Worm (Caenorhabditis elegans) whole organism, L4 larva: ENCODE data around the gene srw-12.
A peak's percentile ranks its signal among the peaks of the same experiment; 100 is the strongest.

Experiments
- D1046.2 ChIP-seq: fragments of 200-800 bp; sonication (Bioruptor generic); IDR thresholded peaks from 2 replicates; pipeline ENCODE4 v1.3.6; 2022; ENCODE audit warnings: missing genetic modification characterization, missing compliant biosample characterization
- F26F4.8 ChIP-seq: fragments of 200-800 bp; sonication (Bioruptor generic); conservative IDR thresholded peaks from 2 replicates; pipeline ENCODE4 v1.3.6; 2022; ENCODE audit warnings: missing genetic modification characterization, missing compliant biosample characterization
- Y105C5A.15 ChIP-seq: fragments of 200-800 bp; sonication (Bioruptor generic); IDR thresholded peaks from 2 replicates; pipeline ENCODE4 v1.3.6; 2022; ENCODE audit warnings: missing genetic modification characterization, missing compliant biosample characterization
- aha-1 ChIP-seq: fragments of 150-350 bp; peaks from one replicate; lab custom pipeline; 2014; ENCODE audit warnings: missing biosample characterization, missing genetic modification characterization
- aly-2 ChIP-seq: sonication (generic microtip); optimal IDR thresholded peaks from 2 replicates; lab custom pipeline; 2018; ENCODE audit warnings: missing biosample characterization, missing genetic modification characterization
- attf-4 ChIP-seq: sonication (generic microtip); optimal IDR thresholded peaks from 3 replicates; lab custom pipeline; 2017; ENCODE audit warnings: missing biosample characterization, missing genetic modification characterization
- ceh-32 ChIP-seq: sonication (generic microtip); optimal IDR thresholded peaks from 2 replicates; lab custom pipeline; 2016; ENCODE audit warnings: mild to moderate bottlenecking, missing genetic modification characterization, missing compliant biosample characterization; ENCODE audit not compliant: poor library complexity
- ceh-44 ChIP-seq: fragments of 200-800 bp; sonication (Bioruptor generic); IDR thresholded peaks from 2 replicates; pipeline ENCODE4 v1.3.6; 2022; ENCODE audit warnings: missing genetic modification reagents, missing genetic modification characterization, missing compliant biosample characterization
- ceh-82 ChIP-seq: sonication (generic microtip); optimal IDR thresholded peaks from 2 replicates; lab custom pipeline; 2017; ENCODE audit warnings: missing biosample characterization, missing genetic modification characterization
- cey-2 ChIP-seq: sonication (generic microtip); optimal IDR thresholded peaks from 3 replicates; lab custom pipeline; 2017; ENCODE audit warnings: missing genetic modification characterization, mild to moderate bottlenecking, missing compliant biosample characterization, antibody characterized with exemption, borderline replicate concordance; ENCODE audit not compliant: insufficient read depth
- daf-8 ChIP-seq: fragments of 200-800 bp; sonication (Bioruptor generic); IDR thresholded peaks from 2 replicates; pipeline ENCODE4 v1.3.6; 2022; ENCODE audit warnings: missing genetic modification characterization, missing compliant biosample characterization
- dmd-6 ChIP-seq: fragments of 200-800 bp; sonication (Bioruptor generic); IDR thresholded peaks from 2 replicates; pipeline ENCODE4 v1.3.6; 2022; ENCODE audit warnings: missing genetic modification reagents, missing genetic modification characterization, missing compliant biosample characterization
- dmd-8 ChIP-seq: fragments of 200-800 bp; sonication (Bioruptor generic); IDR thresholded peaks from 2 replicates; pipeline ENCODE4 v1.3.6; 2022; ENCODE audit warnings: missing genetic modification characterization, missing compliant biosample characterization
- dve-1 ChIP-seq: sonication (generic microtip); optimal IDR thresholded peaks from 2 replicates; lab custom pipeline; 2017; ENCODE audit warnings: antibody characterized with exemption, mild to moderate bottlenecking, missing genetic modification characterization, missing compliant biosample characterization; ENCODE audit not compliant: insufficient read depth
- egl-27 ChIP-seq: sonication (generic microtip); optimal IDR thresholded peaks from 3 replicates; lab custom pipeline; 2017; ENCODE audit warnings: missing biosample characterization, missing genetic modification reagents, missing genetic modification characterization
- fkh-10 ChIP-seq: fragments of 150-350 bp; optimal IDR thresholded peaks from 2 replicates; lab custom pipeline; 2014; ENCODE audit warnings: missing biosample characterization, missing genetic modification reagents, missing genetic modification characterization
- fos-1 ChIP-seq: fragments of 150-350 bp; optimal IDR thresholded peaks from 2 replicates; lab custom pipeline; 2014; ENCODE audit warnings: missing biosample characterization, missing genetic modification characterization
- hif-1 ChIP-seq, 2 experiments: sonication (generic microtip); optimal IDR thresholded peaks; 2 replicates each; lab custom pipeline; 2016 to 2017; ENCODE audit warnings: missing compliant biosample characterization in 2 of 2, missing genetic modification characterization in 2 of 2, missing genetic modification reagents in 2 of 2, missing genotype in 2 of 2, mild to moderate bottlenecking in 1 of 2
- hlh-30 ChIP-seq: sonication (generic microtip); optimal IDR thresholded peaks from 2 replicates; lab custom pipeline; 2017; ENCODE audit warnings: antibody characterized with exemption, mild to moderate bottlenecking, missing genetic modification characterization, missing compliant biosample characterization; ENCODE audit not compliant: insufficient read depth
- hmg-1.1 ChIP-seq: fragments of 200-800 bp; sonication (Bioruptor generic); IDR thresholded peaks from 2 replicates; pipeline ENCODE4 v1.3.6; 2022; ENCODE audit warnings: missing genetic modification reagents, missing genetic modification characterization, missing compliant biosample characterization
- jun-1 ChIP-seq: fragments of 150-350 bp; optimal IDR thresholded peaks from 2 replicates; lab custom pipeline; 2014; ENCODE audit warnings: missing biosample characterization, missing genetic modification reagents, missing genetic modification characterization
- lir-3 ChIP-seq: sonication (generic microtip); optimal IDR thresholded peaks from 2 replicates; lab custom pipeline; 2016; ENCODE audit warnings: mild to moderate bottlenecking, missing genetic modification characterization, missing compliant biosample characterization
- lsy-2 ChIP-seq, 2 experiments: fragments of 150-350 bp in 1 of 2; sonication (generic microtip) in 1 of 2; optimal IDR thresholded peaks; 2 replicates each; lab custom pipeline; 2014 to 2017; ENCODE audit warnings: missing biosample characterization in 2 of 2, missing genetic modification characterization in 2 of 2
- madf-5 ChIP-seq, 2 experiments: fragments of 200-800 bp; sonication (Bioruptor generic); IDR thresholded peaks; 2 replicates each; pipeline ENCODE4 v1.3.6; 2022; ENCODE audit warnings: missing compliant biosample characterization in 2 of 2, missing genetic modification characterization in 2 of 2
- nhr-102 ChIP-seq: sonication (generic microtip); optimal IDR thresholded peaks from 2 replicates; lab custom pipeline; 2016; ENCODE audit warnings: mild to moderate bottlenecking, missing genetic modification characterization, moderate library complexity, missing compliant biosample characterization
- nhr-11 ChIP-seq: fragments of 150-350 bp; optimal IDR thresholded peaks from 2 replicates; lab custom pipeline; 2014; ENCODE audit warnings: missing biosample characterization, missing genetic modification characterization
- nhr-25 ChIP-seq: sonication (generic microtip); optimal IDR thresholded peaks from 2 replicates; lab custom pipeline; 2017; ENCODE audit warnings: missing genetic modification characterization, mild to moderate bottlenecking, missing compliant biosample characterization, antibody characterized with exemption, moderate library complexity, borderline replicate concordance; ENCODE audit not compliant: insufficient read depth
- nhr-42 ChIP-seq: fragments of 200-800 bp; sonication (Bioruptor generic); IDR thresholded peaks from 2 replicates; pipeline ENCODE4 v1.3.6; 2022; ENCODE audit warnings: missing genetic modification characterization, missing compliant biosample characterization
- nhr-6 ChIP-seq: fragments of 150-350 bp; optimal IDR thresholded peaks from 2 replicates; lab custom pipeline; 2014; ENCODE audit warnings: missing biosample characterization, missing genetic modification characterization
- php-3 ChIP-seq: fragments of 200-800 bp; sonication (Bioruptor generic); IDR thresholded peaks from 2 replicates; pipeline ENCODE4 v1.3.6; 2022; ENCODE audit warnings: missing genetic modification reagents, missing genetic modification characterization, missing compliant biosample characterization
- rbr-2 ChIP-seq: sonication (generic microtip); optimal IDR thresholded peaks from 2 replicates; lab custom pipeline; 2016; ENCODE audit warnings: missing genotype, missing genetic modification characterization, missing compliant biosample characterization
- spr-3 ChIP-seq: fragments of 200-800 bp; sonication (Bioruptor generic); optimal IDR thresholded peaks from 2 replicates; lab custom pipeline; 2018; ENCODE audit warnings: mild to moderate bottlenecking, missing genetic modification characterization, missing compliant biosample characterization
- unc-130 ChIP-seq: sonication (generic microtip); optimal IDR thresholded peaks from 2 replicates; lab custom pipeline; 2016; ENCODE audit warnings: missing genetic modification reagents, missing genetic modification characterization, missing compliant biosample characterization
- zag-1 ChIP-seq: fragments of 150-350 bp; optimal IDR thresholded peaks from 2 replicates; lab custom pipeline; 2014; ENCODE audit warnings: missing biosample characterization, missing genetic modification characterization
- zfp-3 ChIP-seq: fragments of 200-800 bp; sonication (Bioruptor generic); conservative IDR thresholded peaks from 2 replicates; pipeline ENCODE4 v1.3.6; 2022; ENCODE audit warnings: missing genetic modification reagents, missing genetic modification characterization, missing compliant biosample characterization

Gene srw-12

DNA sequence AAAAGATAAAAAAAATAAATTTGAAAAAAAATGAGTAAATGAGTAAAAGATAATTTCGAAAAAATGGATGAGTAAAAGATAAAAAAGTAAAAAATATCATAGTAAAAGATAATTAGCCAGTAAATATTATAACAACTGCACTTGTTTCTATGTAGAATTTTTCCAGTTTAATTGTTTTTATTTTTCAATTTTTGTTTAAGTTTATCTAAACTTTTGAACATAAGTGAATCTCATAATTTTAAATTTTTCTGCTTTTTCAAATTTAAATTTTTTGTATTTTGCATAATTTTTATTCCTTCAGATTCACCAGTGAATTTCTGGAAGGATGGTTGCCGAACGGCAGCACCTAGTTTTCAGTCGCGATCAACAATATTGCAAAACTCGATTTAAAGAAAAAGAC is 2.8 kb upstream of the srw-12 start, which contains the start of gene chil-12:
Gene chil-12 (plus strand): TSS at position 301 of the 400 bp plus-strand sequence.
- no peak for TF ChIP-seq ceh-82 (tag; lab: Kevin White, UChicago)
- no peak for TF ChIP-seq fkh-10 (GFP tag; lab: Kevin White, UChicago)
- TF ChIP-seq daf-8 (GFP tag; lab: Robert Waterston, UW): no peak
- no peak for TF ChIP-seq rbr-2 (tag; lab: Kevin White, UChicago)
- TF ChIP-seq nhr-42 (GFP tag; lab: Robert Waterston, UW): no peak
- no peak for TF ChIP-seq D1046.2
- no peak for TF ChIP-seq hif-1 (tag; optimal IDR thresholded peaks at IDR 0.05; lab: Kevin White, UChicago)
- no peak for TF ChIP-seq egl-27 (tag; lab: Kevin White, UChicago)
- no peak for TF ChIP-seq cey-2 (tag; lab: Kevin White, UChicago)
- no peak for TF ChIP-seq lir-3 (tag; lab: Kevin White, UChicago)
- TF ChIP-seq nhr-6 (tag; lab: Kevin White, UChicago): no peak

DNA sequence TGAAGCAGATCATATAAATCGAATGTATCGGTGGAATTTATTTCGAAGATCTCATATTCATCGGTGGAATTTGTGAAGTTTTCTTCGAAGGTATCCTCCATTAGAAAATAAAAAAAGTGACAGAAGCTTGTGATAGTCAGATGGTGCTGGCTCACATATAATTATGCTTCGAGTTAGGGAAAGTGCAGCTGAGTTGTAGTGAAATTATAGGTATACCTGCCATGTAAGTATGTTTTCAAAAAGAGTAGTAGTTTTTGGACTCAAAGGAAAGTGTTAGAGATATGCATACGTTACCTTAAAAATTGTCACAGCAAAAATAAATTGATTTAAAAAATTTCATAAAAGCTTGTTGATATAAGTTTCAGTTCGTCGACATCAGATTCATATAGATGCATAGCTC is 1.8 kb upstream of the srw-12 start, which contains the start of gene srw-11:
Gene srw-11 (minus strand): TSS at position 101 of the 400 bp plus-strand sequence.
- TF ChIP-seq ceh-32 (tag; lab: Kevin White, UChicago): no peak
- TF ChIP-seq unc-130 (GFP tag; lab: Kevin White, UChicago): no peak
- no peak for TF ChIP-seq nhr-102 (tag; lab: Kevin White, UChicago)
- no peak for TF ChIP-seq madf-5 (GFP tag; IDR thresholded peaks at IDR 0.05; lab: Robert Waterston, UW)
- no peak for TF ChIP-seq lsy-2 (tag; optimal IDR thresholded peaks at IDR 0.05; lab: Kevin White, UChicago)
- TF ChIP-seq attf-4: no peak
- no peak for TF ChIP-seq F26F4.8 (GFP tag; lab: Robert Waterston, UW)
- no peak for TF ChIP-seq zag-1
- no peak for TF ChIP-seq dve-1 (tag; lab: Kevin White, UChicago)
- TF ChIP-seq hmg-1.1 (GFP tag; lab: Robert Waterston, UW): no peak
- TF ChIP-seq spr-3: no peak
- TF ChIP-seq jun-1 (tag; lab: Kevin White, UChicago): no peak
- TF ChIP-seq fkh-10 (GFP tag; lab: Kevin White, UChicago): no peak
- no peak for TF ChIP-seq ceh-44
- TF ChIP-seq Y105C5A.15 (GFP tag; lab: Robert Waterston, UW): no peak
- TF ChIP-seq dmd-6 (GFP tag; lab: Robert Waterston, UW): no peak
- TF ChIP-seq dmd-8 (GFP tag; lab: Robert Waterston, UW): no peak
- TF ChIP-seq, all 104 proteins: peak for 0

DNA sequence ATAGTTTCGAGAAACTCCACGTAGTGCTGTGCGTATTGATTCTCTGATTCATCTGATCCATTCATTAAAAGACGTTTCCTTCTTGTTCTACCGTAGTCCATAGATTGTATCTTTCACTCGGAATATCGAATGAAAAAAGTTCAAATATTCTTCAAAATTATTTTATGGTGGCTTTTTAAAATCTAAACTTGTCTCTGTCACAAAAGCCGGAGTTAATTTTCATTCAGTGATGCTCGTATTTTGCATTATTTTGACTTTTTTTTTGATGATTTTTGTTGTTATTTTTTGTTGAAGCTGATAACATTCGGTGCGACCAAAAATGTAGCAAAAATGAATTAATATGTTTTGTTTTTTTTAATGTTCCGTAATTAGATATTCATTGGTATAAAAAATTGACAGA is 2.8 kb downstream of the srw-12 start, which contains the start of gene nhr-164:
Gene nhr-164 (minus strand): TSS at position 101 of the 400 bp plus-strand sequence.
- TF ChIP-seq nhr-25 (no peak), php-3 (GFP tag; lab: Robert Waterston, UW) (no peak), hlh-30 (tag; lab: Kevin White, UChicago) (no peak), nhr-11 (tag; lab: Kevin White, UChicago) (no peak), madf-5 (GFP tag; IDR thresholded peaks at IDR 0.05; lab: Robert Waterston, UW) (no peak), zfp-3 (GFP tag; lab: Robert Waterston, UW) (no peak), fos-1 (tag; lab: Kevin White, UChicago) (no peak), egl-27 (tag; lab: Kevin White, UChicago) (no peak)

DNA sequence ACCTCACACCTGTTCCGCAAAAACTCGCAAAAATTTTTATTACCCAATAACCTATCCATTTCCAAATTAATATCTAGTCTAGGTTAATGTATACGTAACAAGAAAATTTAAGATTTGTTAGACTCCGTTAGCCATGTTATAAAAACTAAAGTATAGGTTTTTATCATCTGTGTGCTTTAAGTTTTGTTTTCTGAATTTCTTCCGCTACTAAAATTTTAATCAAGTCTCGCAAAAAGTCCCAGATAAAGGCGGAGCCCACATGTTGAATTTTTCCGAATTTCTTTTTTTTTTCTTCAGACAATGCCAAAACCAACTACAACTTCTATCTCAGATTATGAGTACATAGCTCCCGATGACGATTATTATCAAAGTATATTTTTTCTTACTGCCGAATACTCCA is 6.3 kb downstream of the srw-12 start, which contains the start of gene srw-13:
Gene srw-13 (plus strand): TSS at position 301 of the 400 bp plus-strand sequence.
- TF ChIP-seq aly-2 (tag; lab: Kevin White, UChicago) (no peak), aha-1 (peak; percentile 29)
